Worm (Caenorhabditis elegans) whole organism, early embryonic: ENCODE results near the gene snr-5.

Experiments used
- ama-1 ChIP-seq: fragments of 150-350 bp; optimal IDR thresholded peaks from 2 replicates; lab custom pipeline; 2014
- flt-1 ChIP-seq: fragments of 200-800 bp; sonication (Bioruptor generic); IDR thresholded peaks from 2 replicates; pipeline ENCODE4 v1.3.6; 2022; ENCODE audit warnings: missing genetic modification characterization, missing compliant biosample characterization
- hmg-4 ChIP-seq: fragments of 200-800 bp; sonication (Bioruptor generic); optimal IDR thresholded peaks from 2 replicates; lab custom pipeline; 2018; ENCODE audit warnings: mild to moderate bottlenecking, missing genetic modification characterization, missing compliant biosample characterization
- tra-4 ChIP-seq: sonication (generic microtip); optimal IDR thresholded peaks from 2 replicates; lab custom pipeline; 2017; ENCODE audit warnings: missing genetic modification characterization, missing compliant biosample characterization

- no peak for TF ChIP-seq flt-1
- TF ChIP-seq tra-4 (tag; lab: Kevin White, UChicago) = no peak
- no peak for TF ChIP-seq ama-1 (lab: Kevin White, UChicago)
- TF ChIP-seq hmg-4 (GFP tag; lab: Kevin White, UChicago) = no peak
Measured at ce11 chrIII:7880132-7880715, 18.4 kb downstream of the snr-5 start.
